Worm (Caenorhabditis elegans) whole organism, L2 larva: ENCODE data around the gene B0252.3.

Experiments used
- ZK546.5 ChIP-seq: sonication (generic microtip); optimal IDR thresholded peaks from 2 replicates; lab custom pipeline; 2017; ENCODE audit warnings: missing biosample characterization, missing genetic modification characterization
- ama-1 ChIP-seq: fragments of 150-350 bp; optimal IDR thresholded peaks from 2 replicates; lab custom pipeline; 2018; ENCODE audit warnings: inconsistent platforms
- elt-3 ChIP-seq: sonication (generic microtip); optimal IDR thresholded peaks from 2 replicates; lab custom pipeline; 2017; ENCODE audit warnings: missing biosample characterization, missing genetic modification characterization
- nhr-12 ChIP-seq: fragments of 150-350 bp; optimal IDR thresholded peaks from 2 replicates; lab custom pipeline; 2014; ENCODE audit warnings: missing biosample characterization, missing genetic modification characterization
- nhr-237 ChIP-seq: fragments of 150-350 bp; optimal IDR thresholded peaks from 2 replicates; lab custom pipeline; 2014; ENCODE audit warnings: missing biosample characterization, missing genetic modification characterization
- ztf-11 ChIP-seq: sonication (generic microtip); optimal IDR thresholded peaks from 2 replicates; lab custom pipeline; 2017; ENCODE audit warnings: missing biosample characterization, missing genetic modification characterization
- ztf-4 ChIP-seq: fragments of 150-350 bp; optimal IDR thresholded peaks from 2 replicates; lab custom pipeline; 2014; ENCODE audit warnings: missing biosample characterization, missing genetic modification characterization

DNA sequence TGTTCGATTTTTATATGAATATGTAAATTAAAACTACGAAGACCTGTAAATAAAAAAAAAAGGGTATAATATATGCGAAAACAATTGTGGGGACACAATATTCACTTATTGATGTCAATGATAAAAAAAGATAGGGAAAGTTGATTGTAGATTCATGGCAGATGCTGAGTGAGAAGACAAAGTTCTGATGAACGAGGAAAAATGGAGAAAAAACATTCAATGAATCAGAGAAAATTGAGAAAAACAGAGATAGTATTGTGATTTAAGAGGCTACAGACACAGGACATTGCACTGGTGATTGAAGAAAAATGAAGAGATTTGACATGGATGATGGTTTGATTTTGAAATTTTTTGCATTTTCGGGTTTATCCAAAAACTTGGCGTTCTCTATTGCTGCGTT lies 1.1 kb upstream of the B0252.3 start:
- TF ChIP-seq nhr-12 (tag; lab: Kevin White, UChicago) (no peak), ztf-4 (tag; lab: Kevin White, UChicago) (no peak), ztf-11 (tag; lab: Kevin White, UChicago) (no peak), nhr-237 (tag; lab: Kevin White, UChicago) (no peak), ZK546.5 (tag; lab: Kevin White, UChicago) (no peak), elt-3 (no peak), ama-1 (lab: Kevin White, UChicago) (no peak)
